Worm (Caenorhabditis elegans) whole organism, young adult: ENCODE measurements around the gene vps-39.

Experiments used
- B0035.1 ChIP-seq: sonication (generic microtip); optimal IDR thresholded peaks from 2 replicates; lab custom pipeline; 2016; ENCODE audit warnings: missing genetic modification characterization, mild to moderate bottlenecking, missing compliant biosample characterization, missing genotype, missing genetic modification reagents
- F10E7.11 ChIP-seq: sonication (generic microtip); optimal IDR thresholded peaks from 2 replicates; lab custom pipeline; 2017; ENCODE audit warnings: mild to moderate bottlenecking, missing genetic modification characterization, moderate library complexity, missing compliant biosample characterization
- F49E8.2 ChIP-seq: sonication (generic microtip); optimal IDR thresholded peaks from 3 replicates; lab custom pipeline; 2017; ENCODE audit warnings: missing genetic modification characterization, mild to moderate bottlenecking, missing compliant biosample characterization, antibody characterized with exemption, moderate library complexity; ENCODE audit not compliant: insufficient read depth
- T07F8.4 ChIP-seq: sonication (generic microtip); optimal IDR thresholded peaks from 2 replicates; lab custom pipeline; 2016; ENCODE audit warnings: mild to moderate bottlenecking, missing genetic modification characterization, moderate library complexity, missing compliant biosample characterization
- athp-1 ChIP-seq: sonication (generic microtip); optimal IDR thresholded peaks from 2 replicates; lab custom pipeline; 2017; ENCODE audit warnings: mild to moderate bottlenecking, missing genetic modification characterization, missing compliant biosample characterization
- attf-3 ChIP-seq: fragments of 200-800 bp; sonication (Bioruptor generic); conservative IDR thresholded peaks from 2 replicates; pipeline ENCODE4 v1.3.6; 2022; ENCODE audit warnings: missing genetic modification reagents, missing genetic modification characterization, missing compliant biosample characterization
- cebp-1 ChIP-seq, 2 experiments: fragments of 200-800 bp in 1 of 2; sonication (Bioruptor generic) in 1 of 2; sonication (generic microtip) in 1 of 2; IDR thresholded peaks in 1 of 2; optimal IDR thresholded peaks in 1 of 2; 2 replicates each; pipeline versions ENCODE4 v1.3.6 to Lab custom; 2017 to 2022; ENCODE audit warnings: missing compliant biosample characterization in 2 of 2, missing genetic modification characterization in 2 of 2, mild to moderate bottlenecking in 1 of 2, missing genetic modification reagents in 1 of 2, moderate library complexity in 1 of 2
- ceh-91 ChIP-seq: fragments of 200-800 bp; sonication (Bioruptor generic); IDR thresholded peaks from 2 replicates; pipeline ENCODE4 v1.3.6; 2022; ENCODE audit warnings: missing genetic modification reagents, missing genetic modification characterization, missing compliant biosample characterization
- die-1 ChIP-seq: sonication (generic microtip); optimal IDR thresholded peaks from 2 replicates; lab custom pipeline; 2016; ENCODE audit warnings: missing genotype, mild to moderate bottlenecking, missing genetic modification characterization, missing compliant biosample characterization
- ets-4 ChIP-seq: fragments of 200-800 bp; sonication (Bioruptor generic); optimal IDR thresholded peaks from 2 replicates; lab custom pipeline; 2018; ENCODE audit warnings: mild to moderate bottlenecking, missing genetic modification characterization, missing compliant biosample characterization
- hmg-1.2 ChIP-seq: fragments of 200-800 bp; sonication (Bioruptor generic); IDR thresholded peaks from 2 replicates; pipeline ENCODE4 v1.3.6; 2022; ENCODE audit warnings: missing genetic modification reagents, missing genetic modification characterization, missing compliant biosample characterization
- hrde-1 ChIP-seq: sonication (generic microtip); optimal IDR thresholded peaks from 2 replicates; lab custom pipeline; 2016; ENCODE audit warnings: missing genetic modification characterization, mild to moderate bottlenecking, missing compliant biosample characterization, moderate library complexity, missing genotype, missing genetic modification reagents, borderline replicate concordance
- hsf-1 ChIP-seq: fragments of 200-800 bp; sonication (Bioruptor generic); IDR thresholded peaks from 2 replicates; pipeline ENCODE4 v1.3.6; 2022; ENCODE audit warnings: missing genetic modification reagents, missing genetic modification characterization, missing compliant biosample characterization
- lin-26 ChIP-seq: fragments of 200-800 bp; sonication (Bioruptor generic); IDR thresholded peaks from 2 replicates; pipeline ENCODE4 v1.3.6; 2022; ENCODE audit warnings: missing genetic modification reagents, missing genetic modification characterization, missing compliant biosample characterization
- lin-35 ChIP-seq, 3 experiments: fragments of 150-350 bp in 2 of 3; sonication (generic microtip) in 1 of 3; optimal IDR thresholded peaks; 2 replicates each; lab custom pipeline; 2014 to 2018; ENCODE audit warnings: missing biosample characterization in 3 of 3, missing genetic modification characterization in 3 of 3, missing genetic modification reagents in 3 of 3
- lin-40 ChIP-seq: sonication (generic microtip); optimal IDR thresholded peaks from 2 replicates; lab custom pipeline; 2016; ENCODE audit warnings: missing genetic modification characterization, mild to moderate bottlenecking, missing compliant biosample characterization, missing genotype, missing genetic modification reagents
- lsy-27 ChIP-seq: sonication (generic microtip); optimal IDR thresholded peaks from 2 replicates; lab custom pipeline; 2017; ENCODE audit warnings: missing genetic modification characterization, mild to moderate bottlenecking, missing compliant biosample characterization, antibody characterized with exemption, missing genotype, borderline replicate concordance; ENCODE audit not compliant: insufficient read depth
- madf-3 ChIP-seq: fragments of 200-800 bp; sonication (Bioruptor generic); IDR thresholded peaks from 2 replicates; pipeline ENCODE4 v1.3.6; 2022; ENCODE audit warnings: missing genetic modification reagents, missing genetic modification characterization, missing compliant biosample characterization
- nfya-2 ChIP-seq: fragments of 200-800 bp; sonication (Bioruptor generic); IDR thresholded peaks from 2 replicates; pipeline ENCODE4 v1.3.6; 2022; ENCODE audit warnings: missing genetic modification reagents, missing genetic modification characterization, missing compliant biosample characterization
- nhr-80 ChIP-seq: sonication (generic microtip); optimal IDR thresholded peaks from 2 replicates; lab custom pipeline; 2016; ENCODE audit warnings: missing genetic modification characterization, missing compliant biosample characterization
- pbrm-1 ChIP-seq: fragments of 200-800 bp; sonication (Bioruptor generic); IDR thresholded peaks from 2 replicates; pipeline ENCODE4 v1.3.6; 2022; ENCODE audit warnings: missing genetic modification reagents, missing genetic modification characterization, missing compliant biosample characterization
- pha-4 ChIP-seq: fragments of 150-350 bp; sonication (generic microtip); optimal IDR thresholded peaks from 2 replicates; lab custom pipeline; 2014; ENCODE audit warnings: missing biosample characterization, missing genetic modification reagents, missing genetic modification characterization
- rpc-1 ChIP-seq, 2 experiments: fragments of 150-350 bp in 1 of 2; sonication (generic microtip) in 1 of 2; optimal IDR thresholded peaks; 2 replicates each; lab custom pipeline; 2014 to 2018; ENCODE audit warnings: missing biosample characterization in 1 of 2, missing genetic modification characterization in 1 of 2, missing genetic modification reagents in 1 of 2, missing genotype in 1 of 2
- unc-130 ChIP-seq: sonication (generic microtip); optimal IDR thresholded peaks from 2 replicates; lab custom pipeline; 2016; ENCODE audit warnings: missing genetic modification reagents, missing genetic modification characterization, missing compliant biosample characterization
- unc-62 ChIP-seq: fragments of 150-350 bp; optimal IDR thresholded peaks from 2 replicates; lab custom pipeline; 2014; ENCODE audit warnings: missing biosample characterization, missing genetic modification reagents, missing genetic modification characterization
- zfh-2 ChIP-seq: fragments of 200-800 bp; sonication (Bioruptor generic); conservative IDR thresholded peaks from 2 replicates; pipeline ENCODE4 v1.3.6; 2022; ENCODE audit warnings: missing genetic modification reagents, missing genetic modification characterization, missing compliant biosample characterization
- ztf-18 ChIP-seq: sonication (generic microtip); optimal IDR thresholded peaks from 2 replicates; lab custom pipeline; 2016; ENCODE audit warnings: missing genotype, mild to moderate bottlenecking, missing genetic modification characterization, missing compliant biosample characterization

Gene vps-39

DNA sequence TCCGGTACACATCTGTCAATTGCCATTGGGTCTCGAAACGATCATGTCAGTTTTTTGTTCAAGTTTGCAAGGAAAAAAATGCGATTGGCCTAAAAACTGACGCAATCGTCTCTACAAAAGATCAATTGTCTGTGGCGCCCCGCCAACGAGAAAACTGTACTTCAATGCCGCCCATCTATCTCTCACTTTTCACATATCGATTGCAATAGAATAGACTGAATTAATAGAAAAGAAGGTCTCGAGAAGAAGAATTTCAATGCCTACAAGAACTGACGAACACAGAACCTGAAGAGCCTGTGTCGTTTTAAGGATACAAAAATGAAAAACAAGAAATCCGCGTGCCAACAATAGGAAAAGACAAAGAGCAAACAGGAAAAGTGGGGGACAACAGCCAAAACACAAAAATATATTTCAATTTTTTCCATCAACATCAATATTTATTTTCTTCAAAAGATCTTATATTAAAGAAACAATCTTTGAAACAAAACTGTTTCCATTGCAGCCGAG lies 29.8 kb downstream of the vps-39 start (continued):
- TF ChIP-seq athp-1 (tag; lab: Kevin White, UChicago) (peak; percentile 49), nhr-80 (tag; lab: Kevin White, UChicago) (peak; percentile 88), nfya-2 (GFP tag; lab: Robert Waterston, UW) (peak; percentile 76; the same call in 1 of the 2 replicates), hsf-1 (GFP tag; lab: Robert Waterston, UW) (peak; percentile 53; the same call in 1 of the 2 replicates), hmg-1.2 (peak; percentile 8; the same call in 1 of the 2 replicates)

DNA sequence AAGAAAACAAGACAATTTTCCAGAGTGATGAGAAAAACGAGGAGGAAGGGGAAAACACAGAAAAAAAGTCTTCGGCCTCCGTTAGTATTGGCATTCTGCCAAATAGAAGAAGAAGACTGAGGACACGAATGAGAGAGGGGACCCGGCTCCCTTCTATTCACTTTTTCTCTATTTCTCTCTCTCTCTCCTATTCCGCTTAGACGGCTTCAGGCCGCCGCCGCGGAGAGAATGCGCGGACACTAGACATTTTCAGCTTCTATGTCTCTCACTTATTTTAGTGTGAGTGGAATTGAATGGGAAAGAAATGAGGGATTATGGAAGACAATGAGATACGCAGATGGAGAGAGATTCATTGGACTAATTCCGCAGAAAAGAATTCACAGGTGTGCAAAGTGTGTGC lies 31.4 kb downstream of the vps-39 start:
- TF ChIP-seq zfh-2 (GFP tag; lab: Robert Waterston, UW), result 0 out of 2 replicates have a peak, but pooled peaks have one; percentile 16
- no peak for TF ChIP-seq die-1 (tag; lab: Kevin White, UChicago)
- no peak for TF ChIP-seq nhr-80 (tag; lab: Kevin White, UChicago)
- TF ChIP-seq ets-4 (GFP tag; lab: Kevin White, UChicago), result no peak
- TF ChIP-seq ceh-91 (GFP tag; lab: Robert Waterston, UW), result no peak
- TF ChIP-seq hrde-1 (tag; lab: Kevin White, UChicago), result no peak

DNA sequence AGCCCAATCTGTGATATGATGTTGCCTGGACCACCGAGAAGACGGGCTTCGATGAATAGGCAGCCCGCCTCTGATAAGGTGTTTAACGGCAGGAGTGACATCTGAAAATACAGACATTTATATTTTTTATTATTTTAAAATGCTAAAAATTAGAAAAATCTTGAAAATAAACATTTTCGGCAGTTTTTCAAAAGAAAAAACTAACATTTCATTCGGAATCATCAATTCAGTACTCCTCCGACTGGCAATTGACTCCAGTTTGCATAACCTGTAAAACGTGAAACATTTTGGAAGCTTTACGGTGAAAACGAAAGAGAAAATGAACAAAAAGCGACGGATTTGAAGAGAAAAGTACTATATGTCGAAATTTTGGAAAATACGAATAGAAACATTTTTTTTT lies 32.4 kb downstream of the vps-39 start, which contains the start of gene ric-7:
Gene ric-7, minus strand, starts transcription at position 101 of the 400 bp plus-strand sequence.
- TF ChIP-seq unc-62 (GFP tag; lab: Kevin White, UChicago) (no peak), B0035.1 (no peak), lsy-27 (tag; lab: Kevin White, UChicago) (no peak), attf-3 (no peak), pha-4 (tag; lab: Kevin White, UChicago) (no peak), F10E7.11 (tag; lab: Kevin White, UChicago) (no peak), T07F8.4 (tag; lab: Kevin White, UChicago) (no peak), lin-40 (no peak), unc-130 (GFP tag; lab: Kevin White, UChicago) (no peak), madf-3 (GFP tag; lab: Robert Waterston, UW) (no peak), rpc-1 (optimal IDR thresholded peaks at IDR 0.05; lab: Kevin White, UChicago) (no peak), rpc-1 (tag; optimal IDR thresholded peaks at IDR 0.05; lab: Kevin White, UChicago) (no peak), ztf-18 (tag; lab: Kevin White, UChicago) (no peak), pbrm-1 (GFP tag; lab: Robert Waterston, UW) (no peak)

DNA sequence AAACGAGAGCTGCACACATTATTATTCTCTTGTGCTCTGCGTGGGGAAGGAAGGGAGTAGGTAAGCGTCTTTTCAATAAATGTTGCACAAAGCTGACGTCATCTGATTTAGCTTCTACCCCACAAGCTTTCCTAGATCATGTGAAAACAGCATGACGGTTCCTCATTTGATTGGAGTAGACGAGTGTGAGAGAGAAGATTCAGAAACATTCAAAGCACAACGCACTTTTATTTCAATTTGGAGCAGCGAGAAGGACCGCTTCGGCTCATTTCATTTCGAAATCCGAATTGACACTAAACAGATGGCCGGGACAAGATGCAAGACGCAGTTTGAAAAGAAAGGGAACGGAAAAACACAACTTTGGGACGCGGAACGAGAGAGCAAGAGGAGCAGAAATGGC lies 33.8 kb downstream of the vps-39 start:
- TF ChIP-seq lin-26 (GFP tag; lab: Robert Waterston, UW), result no peak
- no peak for TF ChIP-seq cebp-1 (GFP tag; IDR thresholded peaks at IDR 0.05; lab: Robert Waterston, UW)
- peak; percentile 42 for TF ChIP-seq cebp-1 (tag; optimal IDR thresholded peaks at IDR 0.05; lab: Kevin White, UChicago)
- TF ChIP-seq F49E8.2, result no peak

DNA sequence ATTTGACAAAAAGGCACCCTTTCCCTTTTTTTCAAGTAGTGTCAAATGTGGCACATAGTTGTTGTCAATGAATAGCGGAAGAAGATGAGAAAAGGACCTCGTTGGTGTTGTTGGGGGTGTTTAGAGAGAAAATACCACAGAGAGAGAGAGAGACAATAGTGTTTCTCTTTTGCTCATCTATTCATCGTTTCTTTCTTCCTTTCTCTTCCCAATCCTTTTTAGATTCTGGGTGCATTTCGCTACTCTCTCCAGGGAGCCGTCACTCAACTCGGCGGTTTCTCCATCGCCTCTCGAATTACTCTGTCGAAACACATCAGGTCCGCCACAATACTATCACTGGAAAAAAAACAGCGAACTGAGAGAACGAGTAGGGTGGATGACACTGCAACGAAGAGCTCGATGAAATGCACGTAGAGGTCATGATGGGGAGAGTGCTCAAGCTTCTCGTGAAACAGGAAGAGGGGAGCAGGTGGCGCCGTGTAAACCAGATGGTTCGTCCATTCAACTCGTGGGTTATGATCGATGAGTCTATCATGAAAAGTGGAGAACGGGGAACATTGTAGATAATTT lies 34.5 kb downstream of the vps-39 start:
- TF ChIP-seq zfh-2 (GFP tag; lab: Robert Waterston, UW) (peak; percentile 21; the same call in 1 of the 2 replicates), lin-35 (GFP tag; optimal IDR thresholded peaks at IDR 0.05; lab: Kevin White, UChicago) (no peak), cebp-1 (GFP tag; IDR thresholded peaks at IDR 0.05; lab: Robert Waterston, UW) (no peak), cebp-1 (tag; optimal IDR thresholded peaks at IDR 0.05; lab: Kevin White, UChicago) (peak; percentile 17)
